Fruit fly (Drosophila melanogaster) Kc167 (cell line): ENCODE data around the gene CG10663.

Experiments
- Myc ChIP-seq: fragments of >200 bp; optimal IDR thresholded peaks from 2 replicates; lab custom pipeline; 2017; ENCODE audit warnings: missing external identifiers
- insv ChIP-seq: fragments of >200 bp; optimal IDR thresholded peaks from 3 replicates; lab custom pipeline; 2018; ENCODE audit warnings: missing external identifiers
- psq ChIP-seq: fragments of >200 bp; optimal IDR thresholded peaks from 2 replicates; lab custom pipeline; 2017; ENCODE audit warnings: missing external identifiers

dm6 chr3L:12482917-12483316 lies 1.9 kb downstream of the CG10663 start:
- TF ChIP-seq Myc (lab: Kevin White, UChicago) (no peak), insv (lab: Kevin White, UChicago) (no peak), psq (lab: Kevin White, UChicago) (no peak)
